Fruit fly (Drosophila melanogaster): Measurements from ENCODE around the gene Alg7.

The Alg7 gene

dm6 chr2L:13205256-13205655, 26.2 kb downstream of the Alg7 start (continued):
- TF ChIP-seq Myc (optimal IDR thresholded peaks at IDR 0.05) = no peak
- peak in 1 of 2 experiments; percentile 4 for TF ChIP-seq foxo (GFP tag; optimal IDR thresholded peaks at IDR 0.05)
- no peak for TF ChIP-seq Hnf4 (GFP tag; optimal IDR thresholded peaks at IDR 0.05)
- no peak for TF ChIP-seq Dif (GFP tag; optimal IDR thresholded peaks at IDR 0.05; ENCODE audit: partially characterized antibody)
- TF ChIP-seq CG32264 (GFP tag; optimal IDR thresholded peaks at IDR 0.05) = no peak
- TF ChIP-seq HLH106 (tag; optimal IDR thresholded peaks at IDR 0.05) = peak; percentile 22

- peak; percentile 33 for TF ChIP-seq br (GFP tag; optimal IDR thresholded peaks at IDR 0.05)
- TF ChIP-seq woc (GFP tag; optimal IDR thresholded peaks at IDR 0.05) = no peak
- TF ChIP-seq N (GFP tag; optimal IDR thresholded peaks at IDR 0.05) = no peak
- TF ChIP-seq Hnf4 (GFP tag; optimal IDR thresholded peaks at IDR 0.05) = peak; percentile 22
- no peak for TF ChIP-seq Mio (GFP tag; optimal IDR thresholded peaks at IDR 0.05)
- TF ChIP-seq GATAd (GFP tag; optimal IDR thresholded peaks at IDR 0.05) = no peak
- peak; percentile 13 for TF ChIP-seq OdsH (GFP tag; optimal IDR thresholded peaks at IDR 0.05)
- TF ChIP-seq pan (optimal IDR thresholded peaks at IDR 0.05) = no peak
- TF ChIP-seq HLH106 (tag; optimal IDR thresholded peaks at IDR 0.05) = no peak
- TF ChIP-seq Abd-B (GFP tag; optimal IDR thresholded peaks at IDR 0.05) = no peak
- no peak for TF ChIP-seq Rel (GFP tag; optimal IDR thresholded peaks at IDR 0.05)
- TF ChIP-seq Rel (tag; optimal IDR thresholded peaks at IDR 0.05) = peak; percentile 83
- no peak for TF ChIP-seq Hr78 (GFP tag; optimal IDR thresholded peaks at IDR 0.05)
- TF ChIP-seq sv (GFP tag; optimal IDR thresholded peaks at IDR 0.05) = no peak
- TF ChIP-seq Vsx2 (GFP tag; optimal IDR thresholded peaks at IDR 0.05; ENCODE audit: partially characterized antibody) = no peak
- TF ChIP-seq h (GFP tag; optimal IDR thresholded peaks at IDR 0.05) = peak; percentile 42
- TF ChIP-seq usp (GFP tag; optimal IDR thresholded peaks at IDR 0.05) = no peak
- TF ChIP-seq brk (GFP tag; optimal IDR thresholded peaks at IDR 0.05) = no peak
- no peak for TF ChIP-seq jim (GFP tag; optimal IDR thresholded peaks at IDR 0.05)
- TF ChIP-seq fru (GFP tag; optimal IDR thresholded peaks at IDR 0.05) = no peak
- TF ChIP-seq dl (GFP tag; optimal IDR thresholded peaks at IDR 0.05; ENCODE audit: insufficient read depth in 1 of 2, partially characterized antibody in 2 of 2) = no peak
- peak; percentile 0 for TF ChIP-seq Hr83 (GFP tag; optimal IDR thresholded peaks at IDR 0.05; ENCODE audit: poor library complexity, severe bottlenecking)
- no peak for TF ChIP-seq CG32264 (GFP tag; optimal IDR thresholded peaks at IDR 0.05)
- no peak for TF ChIP-seq foxo (GFP tag; optimal IDR thresholded peaks at IDR 0.05)
- TF ChIP-seq rgr (GFP tag; optimal IDR thresholded peaks at IDR 0.05) = peak; percentile 8
- TF ChIP-seq tai (GFP tag; optimal IDR thresholded peaks at IDR 0.05) = no peak
- no peak for TF ChIP-seq psq (GFP tag; optimal IDR thresholded peaks at IDR 0.05)
- TF ChIP-seq ey (GFP tag; optimal IDR thresholded peaks at IDR 0.05) = no peak
- no peak for TF ChIP-seq sage (GFP tag; optimal IDR thresholded peaks at IDR 0.05)
- no peak for TF ChIP-seq dmrt93B (GFP tag; optimal IDR thresholded peaks at IDR 0.05)
- no peak for TF ChIP-seq Myc (optimal IDR thresholded peaks at IDR 0.05)
- no peak for TF ChIP-seq lola (GFP tag; optimal IDR thresholded peaks at IDR 0.05)
Measured at dm6 chr2L:13206077-13206668, 27.1 kb downstream of the Alg7 start.

dm6 chr2L:13206857-13207463, 27.9 kb downstream of the Alg7 start:
- TF ChIP-seq Hr83 (GFP tag; optimal IDR thresholded peaks at IDR 0.05; ENCODE audit: poor library complexity, severe bottlenecking) (no peak), Hr78 (GFP tag; optimal IDR thresholded peaks at IDR 0.05) (no peak), dmrt93B (GFP tag; optimal IDR thresholded peaks at IDR 0.05) (no peak), jim (GFP tag; optimal IDR thresholded peaks at IDR 0.05) (no peak), CrebA (GFP tag; optimal IDR thresholded peaks at IDR 0.05; ENCODE audit: borderline replicate concordance) (no peak), CG9705 (GFP tag; optimal IDR thresholded peaks at IDR 0.05) (no peak), br (GFP tag; optimal IDR thresholded peaks at IDR 0.05) (no peak), psq (GFP tag; optimal IDR thresholded peaks at IDR 0.05) (no peak), CG32264 (GFP tag; optimal IDR thresholded peaks at IDR 0.05) (no peak), Rel (GFP tag; optimal IDR thresholded peaks at IDR 0.05) (no peak), Rel (tag; optimal IDR thresholded peaks at IDR 0.05) (no peak), ey (GFP tag; optimal IDR thresholded peaks at IDR 0.05) (no peak), rgr (GFP tag; optimal IDR thresholded peaks at IDR 0.05) (no peak), Abd-B (GFP tag; optimal IDR thresholded peaks at IDR 0.05) (no peak), usp (GFP tag; optimal IDR thresholded peaks at IDR 0.05) (no peak), Sp1 (GFP tag; optimal IDR thresholded peaks at IDR 0.05) (no peak)
